Worm (Caenorhabditis elegans) whole organism, L4/young adult: ENCODE results near the gene R151.10.

Experiments used
- W03F9.2 ChIP-seq: fragments of 150-350 bp; optimal IDR thresholded peaks from 2 replicates; lab custom pipeline; 2014; ENCODE audit warnings: missing biosample characterization, missing genetic modification characterization
- dao-5 ChIP-seq: sonication (generic microtip); optimal IDR thresholded peaks from 2 replicates; lab custom pipeline; 2016; ENCODE audit warnings: missing genotype, missing genetic modification characterization, moderate library complexity, missing compliant biosample characterization
- him-1 ChIP-seq: sonication (generic microtip); optimal IDR thresholded peaks from 2 replicates; lab custom pipeline; 2016; ENCODE audit warnings: missing genotype, missing genetic modification reagents, missing genetic modification characterization, missing compliant biosample characterization

DNA sequence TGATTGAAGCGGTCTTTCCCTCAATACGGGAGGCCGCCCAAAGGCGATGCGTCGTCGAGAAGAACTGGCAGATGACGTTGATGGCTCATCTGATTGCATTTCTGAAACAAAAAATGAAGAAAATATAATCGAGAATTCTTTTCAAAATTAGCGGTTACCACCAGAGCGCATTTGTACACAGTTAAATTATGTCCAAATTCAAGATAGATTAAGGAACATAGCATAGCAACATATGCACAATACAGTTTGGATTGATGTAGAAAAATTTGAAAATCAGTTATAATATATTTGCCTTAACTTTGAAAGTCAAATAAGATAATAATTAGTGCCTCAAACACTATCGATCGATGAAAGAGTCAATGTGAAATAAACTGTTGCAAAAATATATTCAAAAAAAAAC lies 1.1 kb downstream of the R151.10 start, which contains the start of gene R151.8:
- TF ChIP-seq him-1 (tag; lab: Kevin White, UChicago) (no peak), dao-5 (tag; lab: Kevin White, UChicago) (no peak), W03F9.2 (tag; lab: Kevin White, UChicago) (no peak)
